Worm (Caenorhabditis elegans) whole organism, L4 larva: Measurements from ENCODE around the gene C07A9.10.

Source experiments
- D1046.2 ChIP-seq: fragments of 200-800 bp; sonication (Bioruptor generic); IDR thresholded peaks from 2 replicates; pipeline ENCODE4 v1.3.6; 2022; ENCODE audit warnings: missing genetic modification characterization, missing compliant biosample characterization
- F10B5.3 ChIP-seq: sonication (generic microtip); optimal IDR thresholded peaks from 2 replicates; lab custom pipeline; 2016; ENCODE audit warnings: mild to moderate bottlenecking, missing genetic modification characterization, missing compliant biosample characterization
- F37D6.2 ChIP-seq: sonication (generic microtip); optimal IDR thresholded peaks from 2 replicates; lab custom pipeline; 2016; ENCODE audit warnings: mild to moderate bottlenecking, missing genetic modification characterization, missing compliant biosample characterization
- T26A8.4 ChIP-seq: fragments of 200-800 bp; sonication (Bioruptor generic); IDR thresholded peaks from 2 replicates; pipeline ENCODE4 v1.3.6; 2022; ENCODE audit warnings: missing genetic modification characterization, missing compliant biosample characterization
- aly-2 ChIP-seq: sonication (generic microtip); optimal IDR thresholded peaks from 2 replicates; lab custom pipeline; 2018; ENCODE audit warnings: missing biosample characterization, missing genetic modification characterization
- ama-1 ChIP-seq: fragments of 150-350 bp; optimal IDR thresholded peaks from 2 replicates; lab custom pipeline; 2014; ENCODE audit warnings: inconsistent platforms, mixed read lengths
- arid-1 ChIP-seq: fragments of 200-800 bp; sonication (Bioruptor generic); conservative IDR thresholded peaks from 2 replicates; pipeline ENCODE4 v1.3.6; 2022; ENCODE audit warnings: missing genetic modification reagents, missing genetic modification characterization, missing compliant biosample characterization
- ceh-82 ChIP-seq: sonication (generic microtip); optimal IDR thresholded peaks from 2 replicates; lab custom pipeline; 2017; ENCODE audit warnings: missing biosample characterization, missing genetic modification characterization
- cey-2 ChIP-seq: sonication (generic microtip); optimal IDR thresholded peaks from 3 replicates; lab custom pipeline; 2017; ENCODE audit warnings: missing genetic modification characterization, mild to moderate bottlenecking, missing compliant biosample characterization, antibody characterized with exemption, borderline replicate concordance; ENCODE audit not compliant: insufficient read depth
- daf-16 ChIP-seq, 3 experiments: sonication (generic microtip); optimal IDR thresholded peaks; 2 replicates each; lab custom pipeline; 2016 to 2017; ENCODE audit warnings: missing genetic modification characterization in 3 of 3, missing genetic modification reagents in 3 of 3, mild to moderate bottlenecking in 2 of 3, missing compliant biosample characterization in 2 of 3, missing biosample characterization in 1 of 3, moderate library complexity in 1 of 3
- hlh-11 ChIP-seq: fragments of 200-800 bp; sonication (Bioruptor generic); optimal IDR thresholded peaks from 2 replicates; lab custom pipeline; 2018; ENCODE audit warnings: mild to moderate bottlenecking, missing genetic modification characterization, missing compliant biosample characterization
- jun-1 ChIP-seq: fragments of 150-350 bp; optimal IDR thresholded peaks from 2 replicates; lab custom pipeline; 2014; ENCODE audit warnings: missing biosample characterization, missing genetic modification reagents, missing genetic modification characterization
- lin-38 ChIP-seq: fragments of 200-800 bp; sonication (Bioruptor generic); IDR thresholded peaks from 2 replicates; pipeline ENCODE4 v1.3.6; 2022; ENCODE audit warnings: missing genetic modification reagents, missing genetic modification characterization, missing compliant biosample characterization
- lin-39 ChIP-seq: fragments of 150-350 bp; optimal IDR thresholded peaks from 2 replicates; lab custom pipeline; 2014; ENCODE audit warnings: missing biosample characterization, missing genetic modification reagents, missing genetic modification characterization
- nhr-111 ChIP-seq: fragments of 200-800 bp; sonication (Bioruptor generic); optimal IDR thresholded peaks from 2 replicates; lab custom pipeline; 2018; ENCODE audit warnings: mild to moderate bottlenecking, missing genetic modification characterization, missing compliant biosample characterization
- nhr-28 ChIP-seq: fragments of 150-350 bp; optimal IDR thresholded peaks from 2 replicates; lab custom pipeline; 2014; ENCODE audit warnings: missing biosample characterization, missing genetic modification characterization
- nhr-42 ChIP-seq: fragments of 200-800 bp; sonication (Bioruptor generic); IDR thresholded peaks from 2 replicates; pipeline ENCODE4 v1.3.6; 2022; ENCODE audit warnings: missing genetic modification characterization, missing compliant biosample characterization
- nhr-48 ChIP-seq: sonication (generic microtip); optimal IDR thresholded peaks from 2 replicates; lab custom pipeline; 2016; ENCODE audit warnings: mild to moderate bottlenecking, missing genetic modification characterization, missing compliant biosample characterization
- rbr-2 ChIP-seq: sonication (generic microtip); optimal IDR thresholded peaks from 2 replicates; lab custom pipeline; 2016; ENCODE audit warnings: missing genotype, missing genetic modification characterization, missing compliant biosample characterization
- sdz-12 ChIP-seq: fragments of 200-800 bp; sonication (Bioruptor generic); optimal IDR thresholded peaks from 2 replicates; lab custom pipeline; 2018; ENCODE audit warnings: mild to moderate bottlenecking, missing genetic modification characterization, missing compliant biosample characterization
- tra-1 ChIP-seq: fragments of 200-800 bp; sonication (Bioruptor generic); IDR thresholded peaks from 2 replicates; pipeline ENCODE4 v1.3.6; 2022; ENCODE audit warnings: missing genetic modification reagents, missing genetic modification characterization, missing compliant biosample characterization
- unc-130 ChIP-seq: sonication (generic microtip); optimal IDR thresholded peaks from 2 replicates; lab custom pipeline; 2016; ENCODE audit warnings: missing genetic modification reagents, missing genetic modification characterization, missing compliant biosample characterization
- unc-39 ChIP-seq: sonication (generic microtip); optimal IDR thresholded peaks from 2 replicates; lab custom pipeline; 2017; ENCODE audit warnings: missing biosample characterization, missing genetic modification characterization
- unc-62 ChIP-seq, 3 experiments: fragments of 150-350 bp in 1 of 3; sonication (generic microtip); optimal IDR thresholded peaks in 2 of 3; peaks in 1 of 3; 1 replicate in 1 of 3; 2 replicates in 2 of 3; lab custom pipeline; 2014 to 2017; ENCODE audit warnings: missing biosample characterization in 3 of 3, missing genetic modification characterization in 3 of 3, missing genetic modification reagents in 3 of 3, missing genotype in 1 of 3

The C07A9.10 gene

DNA sequence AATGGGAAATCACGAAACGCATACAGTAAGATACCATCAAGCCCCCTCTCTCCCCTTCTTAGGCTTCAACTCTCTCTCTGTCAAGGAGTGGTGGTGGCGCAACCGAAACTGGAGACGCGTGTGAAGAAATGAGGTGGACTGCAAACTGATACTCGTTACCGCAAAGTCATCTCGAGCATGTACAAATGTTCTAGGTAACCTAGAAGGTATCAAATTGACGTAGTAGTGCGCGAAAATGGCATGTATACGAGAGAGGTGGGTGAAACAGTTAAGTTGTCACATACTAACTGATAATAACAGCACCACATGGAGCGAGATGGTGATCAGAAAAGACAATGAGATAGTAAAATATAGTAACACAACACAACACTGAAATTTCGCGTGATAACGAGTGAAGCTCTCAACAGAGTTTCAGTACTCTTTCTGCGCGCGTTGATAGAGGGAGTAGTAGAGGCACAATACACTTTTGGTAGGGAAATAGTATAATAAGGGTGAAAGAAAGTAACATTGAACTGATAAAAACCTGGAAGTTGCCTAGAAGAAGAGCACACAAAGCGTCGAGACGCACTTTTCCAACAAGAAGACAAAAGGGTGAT is 47.6 kb downstream of the C07A9.10 start (continued):
- TF ChIP-seq aly-2 (tag; lab: Kevin White, UChicago) (no peak), nhr-111 (GFP tag; lab: Kevin White, UChicago) (no peak), nhr-42 (GFP tag; lab: Robert Waterston, UW) (no peak), unc-62 (GFP tag; optimal IDR thresholded peaks at IDR 0.05 in 1 of 2; lab: Kevin White, UChicago) (peak in 1 of 2 experiments; percentile 82), unc-62 (tag; optimal IDR thresholded peaks at IDR 0.05; lab: Kevin White, UChicago) (no peak), nhr-48 (tag; lab: Kevin White, UChicago) (peak; percentile 50), F10B5.3 (tag; lab: Kevin White, UChicago) (no peak), unc-39 (no peak), F37D6.2 (tag; lab: Kevin White, UChicago) (no peak), ceh-82 (tag; lab: Kevin White, UChicago) (no peak), unc-130 (no peak), tra-1 (no peak), rbr-2 (tag; lab: Kevin White, UChicago) (no peak), lin-39 (tag; lab: Kevin White, UChicago) (no peak), arid-1 (GFP tag; lab: Robert Waterston, UW) (no peak), T26A8.4 (GFP tag; lab: Robert Waterston, UW) (no peak), sdz-12 (GFP tag; lab: Kevin White, UChicago) (no peak), daf-16 (GFP tag; optimal IDR thresholded peaks at IDR 0.05; lab: Kevin White, UChicago) (no peak), daf-16 (tag; optimal IDR thresholded peaks at IDR 0.05; lab: Kevin White, UChicago) (peak; percentile 49), D1046.2 (GFP tag; lab: Robert Waterston, UW) (no peak), ama-1 (lab: Kevin White, UChicago) (no peak), lin-38 (no peak)

DNA sequence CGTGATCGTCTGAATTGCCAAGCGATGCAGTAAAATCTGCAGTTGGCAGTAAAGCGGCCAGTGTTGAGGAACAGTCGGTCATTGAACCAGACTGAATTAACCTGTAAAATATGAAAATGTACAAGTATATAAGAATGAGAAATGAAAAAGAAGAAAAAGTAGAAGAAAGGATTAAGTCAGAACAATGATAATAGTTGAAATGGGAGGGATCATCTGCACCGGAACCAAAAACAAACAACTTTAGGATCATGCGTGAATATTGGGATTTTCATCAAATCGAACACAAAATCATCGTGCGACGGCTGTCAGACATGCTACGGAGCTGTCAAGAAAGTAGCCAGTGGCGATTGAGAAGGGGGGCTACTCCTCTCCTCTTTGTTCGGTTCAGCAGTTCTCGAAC is 48.8 kb downstream of the C07A9.10 start, which contains the start of gene gei-13:
Gene gei-13 (minus strand): TSS at position 101 of the 400 bp plus-strand sequence.
- TF ChIP-seq hlh-11 (tag; lab: Kevin White, UChicago) (no peak), cey-2 (no peak), jun-1 (tag; lab: Kevin White, UChicago) (no peak), nhr-28 (tag; lab: Kevin White, UChicago) (no peak)
